Worm (Caenorhabditis elegans) whole organism, L2 larva: ENCODE measurements around the gene mix-1.

Experiments used
- C34F6.9 ChIP-seq: fragments of 150-350 bp; optimal IDR thresholded peaks from 2 replicates; lab custom pipeline; 2014; ENCODE audit warnings: missing biosample characterization, missing genetic modification characterization
- F13H6.1 ChIP-seq: sonication (generic microtip); optimal IDR thresholded peaks from 2 replicates; lab custom pipeline; 2016; ENCODE audit warnings: missing genetic modification characterization, missing compliant biosample characterization
- R02D3.7 ChIP-seq: fragments of 150-350 bp; optimal IDR thresholded peaks from 2 replicates; lab custom pipeline; 2014; ENCODE audit warnings: missing biosample characterization, missing genetic modification characterization
- Y55F3AM.14 ChIP-seq: fragments of 200-800 bp; sonication (Bioruptor generic); optimal IDR thresholded peaks from 2 replicates; lab custom pipeline; 2018; ENCODE audit warnings: mild to moderate bottlenecking, missing genetic modification characterization, missing compliant biosample characterization
- ZK546.5 ChIP-seq: sonication (generic microtip); optimal IDR thresholded peaks from 2 replicates; lab custom pipeline; 2017; ENCODE audit warnings: missing biosample characterization, missing genetic modification characterization
- aly-2 ChIP-seq: fragments of 150-350 bp; optimal IDR thresholded peaks from 2 replicates; lab custom pipeline; 2014; ENCODE audit warnings: missing biosample characterization, missing genetic modification characterization
- ama-1 ChIP-seq: fragments of 150-350 bp; optimal IDR thresholded peaks from 2 replicates; lab custom pipeline; 2018; ENCODE audit warnings: inconsistent platforms
- ceh-82 ChIP-seq: fragments of 150-350 bp; optimal IDR thresholded peaks from 2 replicates; lab custom pipeline; 2014; ENCODE audit warnings: missing biosample characterization, missing genetic modification characterization
- crh-2 ChIP-seq: sonication (generic microtip); optimal IDR thresholded peaks from 2 replicates; lab custom pipeline; 2017; ENCODE audit warnings: missing biosample characterization, missing genetic modification characterization
- dmd-4 ChIP-seq: sonication (generic microtip); optimal IDR thresholded peaks from 2 replicates; lab custom pipeline; 2017; ENCODE audit warnings: missing biosample characterization, missing genetic modification characterization
- egl-27 ChIP-seq: sonication (generic microtip); optimal IDR thresholded peaks from 3 replicates; lab custom pipeline; 2017; ENCODE audit warnings: missing biosample characterization, missing genetic modification reagents, missing genetic modification characterization
- fos-1 ChIP-seq: fragments of 150-350 bp; optimal IDR thresholded peaks from 2 replicates; lab custom pipeline; 2014; ENCODE audit warnings: missing biosample characterization, missing genetic modification characterization
- gmeb-1 ChIP-seq: fragments of 150-350 bp; optimal IDR thresholded peaks from 2 replicates; lab custom pipeline; 2014; ENCODE audit warnings: missing biosample characterization, missing genetic modification characterization
- lin-11 ChIP-seq: fragments of 150-350 bp; sonication (generic microtip); optimal IDR thresholded peaks from 2 replicates; lab custom pipeline; 2014; ENCODE audit warnings: missing biosample characterization, missing genetic modification characterization, inconsistent platforms, mixed read lengths
- lin-13 ChIP-seq: fragments of 150-350 bp; optimal IDR thresholded peaks from 2 replicates; lab custom pipeline; 2014; ENCODE audit warnings: missing biosample characterization, missing genetic modification reagents, missing genetic modification characterization
- lsy-2 ChIP-seq, 2 experiments: fragments of 150-350 bp in 1 of 2; sonication (generic microtip) in 1 of 2; optimal IDR thresholded peaks; 2 replicates each; lab custom pipeline; 2014 to 2017; ENCODE audit warnings: missing biosample characterization in 2 of 2, missing genetic modification characterization in 2 of 2
- mab-5 ChIP-seq: fragments of 150-350 bp; optimal IDR thresholded peaks from 2 replicates; lab custom pipeline; 2014; ENCODE audit warnings: missing biosample characterization, missing genetic modification characterization
- mbf-1 ChIP-seq: sonication (generic microtip); optimal IDR thresholded peaks from 2 replicates; lab custom pipeline; 2017; ENCODE audit warnings: missing biosample characterization, missing genetic modification characterization
- mdl-1 ChIP-seq, 2 experiments: fragments of 150-350 bp in 1 of 2; sonication (generic microtip) in 1 of 2; optimal IDR thresholded peaks; 2 replicates each; lab custom pipeline; 2017; ENCODE audit warnings: missing biosample characterization in 2 of 2, missing genetic modification characterization in 2 of 2
- nhr-12 ChIP-seq: fragments of 150-350 bp; optimal IDR thresholded peaks from 2 replicates; lab custom pipeline; 2014; ENCODE audit warnings: missing biosample characterization, missing genetic modification characterization
- nhr-129 ChIP-seq: fragments of 150-350 bp; optimal IDR thresholded peaks from 2 replicates; lab custom pipeline; 2014; ENCODE audit warnings: missing biosample characterization, missing genetic modification characterization
- nhr-21 ChIP-seq: fragments of 150-350 bp; optimal IDR thresholded peaks from 2 replicates; lab custom pipeline; 2014; ENCODE audit warnings: missing biosample characterization, missing genetic modification characterization
- nhr-237 ChIP-seq: fragments of 150-350 bp; optimal IDR thresholded peaks from 2 replicates; lab custom pipeline; 2014; ENCODE audit warnings: missing biosample characterization, missing genetic modification characterization
- nhr-25 ChIP-seq: fragments of 150-350 bp; sonication (generic microtip); optimal IDR thresholded peaks from 3 replicates; lab custom pipeline; 2014; ENCODE audit warnings: missing biosample characterization, missing genetic modification characterization
- nhr-6 ChIP-seq: fragments of 150-350 bp; optimal IDR thresholded peaks from 2 replicates; lab custom pipeline; 2014; ENCODE audit warnings: missing biosample characterization, missing genetic modification characterization
- peb-1 ChIP-seq: fragments of 150-350 bp; optimal IDR thresholded peaks from 2 replicates; lab custom pipeline; 2014; ENCODE audit warnings: missing biosample characterization, missing genetic modification characterization
- skn-1 ChIP-seq: sonication (generic microtip); optimal IDR thresholded peaks from 2 replicates; lab custom pipeline; 2017; ENCODE audit warnings: missing biosample characterization, missing genetic modification characterization
- sma-3 ChIP-seq: sonication (generic microtip); optimal IDR thresholded peaks from 2 replicates; lab custom pipeline; 2016; ENCODE audit warnings: missing genetic modification reagents, missing genetic modification characterization, missing compliant biosample characterization
- sma-9 ChIP-seq, 2 experiments: fragments of 150-350 bp in 1 of 2; sonication (generic microtip) in 1 of 2; optimal IDR thresholded peaks; 2 replicates each; lab custom pipeline; 2014 to 2016; ENCODE audit warnings: missing genetic modification characterization in 2 of 2, mild to moderate bottlenecking in 1 of 2, missing biosample characterization in 1 of 2, missing compliant biosample characterization in 1 of 2, missing genetic modification reagents in 1 of 2, moderate library complexity in 1 of 2
- snpc-4 ChIP-seq: fragments of 150-350 bp; optimal IDR thresholded peaks from 2 replicates; lab custom pipeline; 2014; ENCODE audit warnings: missing biosample characterization, missing genetic modification characterization
- unc-39 ChIP-seq: fragments of 150-350 bp; optimal IDR thresholded peaks from 2 replicates; lab custom pipeline; 2014; ENCODE audit warnings: missing biosample characterization, missing genetic modification characterization
- unc-55 ChIP-seq: fragments of 150-350 bp; sonication (generic microtip); optimal IDR thresholded peaks from 3 replicates; lab custom pipeline; 2014; ENCODE audit warnings: missing biosample characterization, missing genetic modification reagents, missing genetic modification characterization
- zag-1 ChIP-seq: fragments of 150-350 bp; optimal IDR thresholded peaks from 2 replicates; lab custom pipeline; 2014; ENCODE audit warnings: missing biosample characterization, missing genetic modification characterization
- ztf-1 ChIP-seq: fragments of 200-800 bp; sonication (Bioruptor generic); conservative IDR thresholded peaks from 2 replicates; pipeline ENCODE4 v1.3.6; 2022; ENCODE audit warnings: missing genetic modification characterization, missing compliant biosample characterization
- ztf-4 ChIP-seq: fragments of 150-350 bp; optimal IDR thresholded peaks from 2 replicates; lab custom pipeline; 2014; ENCODE audit warnings: missing biosample characterization, missing genetic modification characterization

mix-1 gene

DNA sequence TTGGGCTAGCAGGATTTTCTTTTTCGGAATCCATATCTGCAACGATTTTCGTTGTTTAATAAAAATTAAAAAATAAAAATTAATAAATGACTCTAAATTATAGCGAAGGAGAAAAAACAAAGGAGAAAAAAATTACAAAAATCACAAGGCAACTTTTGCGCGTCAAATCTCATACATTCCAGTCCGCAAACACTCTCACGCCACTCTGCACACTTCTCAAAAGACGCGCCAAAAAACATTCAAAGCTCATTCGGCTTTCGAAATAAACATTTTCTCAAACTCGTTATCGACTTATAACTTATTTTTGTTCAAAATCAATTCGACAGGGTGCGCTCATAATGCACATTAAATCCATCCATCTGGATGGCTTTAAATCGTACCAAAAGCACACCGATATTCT, at the start of gene mix-1, which contains the start of gene R06F6.12:
TSS of gene mix-1 (plus strand) at position 201 of the 400 bp plus-strand sequence.
TSS of gene R06F6.12 (minus strand) at position 36 of the 400 bp plus-strand sequence.
- TF ChIP-seq nhr-237 (tag; lab: Kevin White, UChicago) (no peak), ama-1 (lab: Kevin White, UChicago) (peak; percentile 30), lin-11 (tag; lab: Kevin White, UChicago) (peak; percentile 36), F13H6.1 (tag; lab: Kevin White, UChicago) (peak; percentile 20), crh-2 (peak; percentile 21), nhr-12 (tag; lab: Kevin White, UChicago) (no peak), nhr-6 (tag; lab: Kevin White, UChicago) (no peak), sma-3 (GFP tag; lab: Kevin White, UChicago) (peak; percentile 29), skn-1 (tag; lab: Kevin White, UChicago) (no peak), mdl-1 (tag; optimal IDR thresholded peaks at IDR 0.05; lab: Kevin White, UChicago) (no peak), sma-9 (GFP tag; optimal IDR thresholded peaks at IDR 0.05; lab: Kevin White, UChicago) (peak; percentile 41), sma-9 (tag; optimal IDR thresholded peaks at IDR 0.05; lab: Kevin White, UChicago) (no peak), ceh-82 (tag; lab: Kevin White, UChicago) (no peak), lin-13 (GFP tag; lab: Kevin White, UChicago) (peak; percentile 30), nhr-129 (peak; percentile 48), R02D3.7 (tag; lab: Kevin White, UChicago) (no peak), nhr-21 (tag; lab: Kevin White, UChicago) (peak; percentile 31), ztf-4 (peak; percentile 23), mab-5 (tag; lab: Kevin White, UChicago) (no peak), nhr-25 (tag; lab: Kevin White, UChicago) (peak; percentile 45), unc-55 (GFP tag; lab: Kevin White, UChicago) (peak; percentile 85), egl-27 (tag; lab: Kevin White, UChicago) (no peak), snpc-4 (no peak), lsy-2 (tag; optimal IDR thresholded peaks at IDR 0.05; lab: Kevin White, UChicago) (peak; percentile 54 to 83), C34F6.9 (peak; percentile 64), gmeb-1 (tag; lab: Kevin White, UChicago) (peak; percentile 83)
- TF ChIP-seq, all 48 proteins: peak for 15

DNA sequence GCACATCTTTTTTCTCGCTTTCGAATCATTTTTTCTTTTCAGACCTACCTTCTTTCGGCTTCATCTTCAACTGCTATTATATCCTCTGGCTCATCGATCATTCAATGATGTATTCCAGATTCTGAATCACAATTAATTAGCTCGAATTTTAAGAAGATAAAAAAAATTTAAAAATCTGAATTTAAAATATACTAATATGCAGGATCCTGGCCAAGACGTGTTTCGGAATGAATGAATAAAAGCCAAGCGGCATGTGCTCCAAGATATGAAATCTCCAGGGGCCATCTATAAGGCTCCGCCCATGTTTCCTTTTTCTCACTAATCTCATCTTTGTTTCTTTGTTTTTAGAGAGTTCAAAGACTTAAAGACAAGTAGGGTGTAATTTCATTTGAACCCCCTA, 46.0 kb upstream of the mix-1 start, which contains the start of gene mpz-1:
TSS of gene mpz-1 (minus strand) at position 101 of the 400 bp plus-strand sequence.
- no peak for TF ChIP-seq egl-27 (tag; lab: Kevin White, UChicago)
- TF ChIP-seq, all 48 proteins: peak for 0

DNA sequence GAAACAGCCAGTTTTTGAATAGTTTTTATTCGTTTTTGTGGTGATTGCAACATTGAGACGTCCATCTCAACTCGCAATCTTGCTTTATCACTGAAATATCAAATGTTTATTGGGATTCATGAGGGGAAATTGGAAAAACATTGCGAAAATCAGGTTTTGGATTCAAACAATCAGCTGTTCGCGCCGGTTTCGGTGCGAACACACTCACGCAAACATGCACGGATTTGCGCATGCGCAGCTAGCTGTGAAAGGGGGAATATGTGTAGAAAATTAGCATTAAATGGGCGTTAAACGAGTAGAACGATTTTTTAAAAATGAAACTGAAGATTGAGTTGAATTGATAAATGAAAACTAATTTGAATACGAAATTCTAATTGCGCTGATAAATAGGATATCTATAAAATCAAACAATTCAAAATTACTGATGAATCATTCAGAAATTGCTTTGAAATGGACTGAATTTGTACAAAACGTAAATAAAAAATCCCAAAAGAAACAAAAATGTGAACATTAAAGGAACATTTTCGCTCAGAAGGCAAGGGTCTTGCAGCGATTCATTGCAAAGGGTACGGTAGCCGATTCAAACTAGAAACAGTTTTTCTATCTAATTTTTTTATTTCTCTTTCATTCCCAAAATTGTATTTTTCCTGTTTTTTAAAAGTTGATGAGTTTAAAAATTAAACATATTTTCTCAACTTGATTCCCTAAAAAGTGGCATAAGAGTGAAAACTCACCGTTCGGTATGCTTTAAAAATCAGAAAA, 40.7 kb upstream of the mix-1 start, which contains the start of gene ect-2:
TSS of gene ect-2 (minus strand) at position 762 of the 762 bp plus-strand sequence.
- TF ChIP-seq peb-1 (tag; lab: Kevin White, UChicago): no peak
- TF ChIP-seq unc-39: no peak
- TF ChIP-seq lsy-2 (tag; optimal IDR thresholded peaks at IDR 0.05; lab: Kevin White, UChicago): peak in 1 of 2 experiments; percentile 29
- TF ChIP-seq C34F6.9: peak; percentile 29
- TF ChIP-seq gmeb-1 (tag; lab: Kevin White, UChicago): peak; percentile 79
- TF ChIP-seq nhr-237 (tag; lab: Kevin White, UChicago): no peak
- TF ChIP-seq unc-55 (GFP tag; lab: Kevin White, UChicago): peak; percentile 43

DNA sequence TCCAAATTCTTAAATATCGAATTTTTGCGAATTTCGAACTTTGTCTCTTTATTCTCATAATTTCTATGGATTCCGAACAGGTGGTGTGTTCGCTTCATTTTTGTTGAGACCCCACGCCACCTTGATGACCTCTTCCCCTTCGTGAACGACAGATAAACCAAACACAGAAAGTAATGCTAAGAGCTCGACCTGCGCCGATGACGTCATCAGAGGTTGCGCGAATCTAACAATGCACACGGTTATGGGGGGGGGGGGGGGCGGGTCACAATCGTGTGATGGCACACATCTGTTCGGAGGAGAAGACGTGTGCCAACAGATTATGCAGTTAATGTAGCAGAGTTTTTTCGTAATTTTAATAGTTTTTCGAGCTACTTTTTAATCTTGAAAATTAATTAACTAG, 39.8 kb upstream of the mix-1 start:
- TF ChIP-seq zag-1 (tag; lab: Kevin White, UChicago) (no peak), ZK546.5 (tag; lab: Kevin White, UChicago) (no peak), egl-27 (tag; lab: Kevin White, UChicago) (no peak), nhr-12 (tag; lab: Kevin White, UChicago) (no peak), fos-1 (tag; lab: Kevin White, UChicago) (no peak), nhr-25 (tag; lab: Kevin White, UChicago) (no peak), nhr-129 (no peak), peb-1 (tag; lab: Kevin White, UChicago) (no peak), ceh-82 (tag; lab: Kevin White, UChicago) (no peak), mbf-1 (tag; lab: Kevin White, UChicago) (no peak), sma-9 (GFP tag; optimal IDR thresholded peaks at IDR 0.05; lab: Kevin White, UChicago) (no peak), sma-9 (tag; optimal IDR thresholded peaks at IDR 0.05; lab: Kevin White, UChicago) (no peak), lin-11 (tag; lab: Kevin White, UChicago) (no peak), aly-2 (tag; lab: Kevin White, UChicago) (no peak), Y55F3AM.14 (GFP tag; lab: Kevin White, UChicago) (no peak), mdl-1 (tag; optimal IDR thresholded peaks at IDR 0.05; lab: Kevin White, UChicago) (no peak), ztf-1 (GFP tag; lab: Robert Waterston, UW) (no peak), dmd-4 (tag; lab: Kevin White, UChicago) (no peak), skn-1 (tag; lab: Kevin White, UChicago) (no peak)
